Worm (Caenorhabditis elegans) whole organism, late embryonic: ENCODE results near the gene C33G3.4.
A peak's percentile ranks its signal among the peaks of the same experiment; 100 is the strongest.

Experiments
- C38D4.7 ChIP-seq: fragments of 200-800 bp; sonication (Bioruptor generic); optimal IDR thresholded peaks from 2 replicates; lab custom pipeline; 2018; ENCODE audit warnings: mild to moderate bottlenecking, missing genetic modification characterization, moderate library complexity, missing compliant biosample characterization
- K09A11.1 ChIP-seq: sonication (generic microtip); optimal IDR thresholded peaks from 2 replicates; lab custom pipeline; 2017; ENCODE audit warnings: antibody characterized with exemption, mild to moderate bottlenecking, missing genetic modification characterization, missing compliant biosample characterization; ENCODE audit not compliant: insufficient read depth
- Y22D7AL.16 ChIP-seq: sonication (generic microtip); optimal IDR thresholded peaks from 2 replicates; lab custom pipeline; 2016; ENCODE audit warnings: missing genetic modification characterization, missing compliant biosample characterization
- ahr-1 ChIP-seq: sonication (generic microtip); optimal IDR thresholded peaks from 2 replicates; lab custom pipeline; 2016; ENCODE audit warnings: missing genetic modification characterization, missing compliant biosample characterization
- ceh-14 ChIP-seq: sonication (generic microtip); optimal IDR thresholded peaks from 2 replicates; lab custom pipeline; 2016; ENCODE audit warnings: missing genotype, missing genetic modification characterization, missing compliant biosample characterization
- ceh-18 ChIP-seq: sonication (generic microtip); optimal IDR thresholded peaks from 2 replicates; lab custom pipeline; 2016; ENCODE audit warnings: missing genetic modification characterization, missing compliant biosample characterization
- ceh-22 ChIP-seq: sonication (generic microtip); optimal IDR thresholded peaks from 2 replicates; lab custom pipeline; 2017; ENCODE audit warnings: missing biosample characterization, missing genetic modification characterization
- ceh-34 ChIP-seq: sonication (generic microtip); optimal IDR thresholded peaks from 2 replicates; lab custom pipeline; 2016; ENCODE audit warnings: mild to moderate bottlenecking, missing genetic modification characterization, missing compliant biosample characterization
- ceh-48 ChIP-seq: sonication (generic microtip); optimal IDR thresholded peaks from 2 replicates; lab custom pipeline; 2016; ENCODE audit warnings: missing genetic modification characterization, inconsistent platforms, missing compliant biosample characterization
- ceh-9 ChIP-seq: sonication (generic microtip); optimal IDR thresholded peaks from 2 replicates; lab custom pipeline; 2016; ENCODE audit warnings: mild to moderate bottlenecking, missing genetic modification characterization, inconsistent platforms, missing compliant biosample characterization
- dve-1 ChIP-seq: sonication (generic microtip); optimal IDR thresholded peaks from 2 replicates; lab custom pipeline; 2017; ENCODE audit warnings: antibody characterized with exemption, mild to moderate bottlenecking, missing genetic modification characterization, missing compliant biosample characterization
- gmeb-2 ChIP-seq: sonication (generic microtip); optimal IDR thresholded peaks from 2 replicates; lab custom pipeline; 2016; ENCODE audit warnings: missing genetic modification characterization, inconsistent platforms, missing compliant biosample characterization
- hlh-13 ChIP-seq: fragments of 200-800 bp; sonication (Bioruptor generic); optimal IDR thresholded peaks from 2 replicates; lab custom pipeline; 2018; ENCODE audit warnings: mild to moderate bottlenecking, missing genetic modification characterization, missing compliant biosample characterization
- hlh-6 ChIP-seq: sonication (generic microtip); optimal IDR thresholded peaks from 2 replicates; lab custom pipeline; 2016; ENCODE audit warnings: missing genotype, missing genetic modification characterization, missing compliant biosample characterization
- mec-3 ChIP-seq: sonication (generic microtip); optimal IDR thresholded peaks from 2 replicates; lab custom pipeline; 2016; ENCODE audit warnings: borderline replicate concordance, missing genetic modification characterization, missing compliant biosample characterization
- nfya-1 ChIP-seq: sonication (generic microtip); optimal IDR thresholded peaks from 2 replicates; lab custom pipeline; 2017; ENCODE audit warnings: missing genetic modification characterization, mild to moderate bottlenecking, missing compliant biosample characterization, antibody characterized with exemption, moderate library complexity
- nhr-232 ChIP-seq: sonication (generic microtip); optimal IDR thresholded peaks from 2 replicates; lab custom pipeline; 2016; ENCODE audit warnings: missing genetic modification characterization, missing compliant biosample characterization
- npax-4 ChIP-seq: sonication (generic microtip); optimal IDR thresholded peaks from 2 replicates; lab custom pipeline; 2016; ENCODE audit warnings: missing genetic modification characterization, missing compliant biosample characterization
- pag-3 ChIP-seq: sonication (generic microtip); optimal IDR thresholded peaks from 2 replicates; lab custom pipeline; 2016; ENCODE audit warnings: missing compliant biosample characterization, missing genetic modification characterization, borderline replicate concordance
- pqm-1 ChIP-seq: sonication (generic microtip); optimal IDR thresholded peaks from 2 replicates; lab custom pipeline; 2016; ENCODE audit warnings: missing genetic modification characterization, missing compliant biosample characterization
- ref-2 ChIP-seq: sonication (generic microtip); optimal IDR thresholded peaks from 2 replicates; lab custom pipeline; 2016; ENCODE audit warnings: missing genetic modification characterization, missing compliant biosample characterization
- sox-4 ChIP-seq: sonication (generic microtip); optimal IDR thresholded peaks from 2 replicates; lab custom pipeline; 2017; ENCODE audit warnings: mild to moderate bottlenecking, missing genetic modification characterization, inconsistent platforms, missing compliant biosample characterization
- syd-9 ChIP-seq: sonication (generic microtip); optimal IDR thresholded peaks from 2 replicates; lab custom pipeline; 2016; ENCODE audit warnings: mild to moderate bottlenecking, missing genetic modification characterization, moderate library complexity, missing compliant biosample characterization
- tbx-2 ChIP-seq: sonication (generic microtip); optimal IDR thresholded peaks from 2 replicates; lab custom pipeline; 2016; ENCODE audit warnings: missing genetic modification characterization, missing compliant biosample characterization
- tbx-7 ChIP-seq: sonication (generic microtip); optimal IDR thresholded peaks from 2 replicates; lab custom pipeline; 2016; ENCODE audit warnings: missing genotype, missing genetic modification characterization, missing compliant biosample characterization
- unc-42 ChIP-seq: sonication (generic microtip); optimal IDR thresholded peaks from 2 replicates; lab custom pipeline; 2016; ENCODE audit warnings: missing genotype, missing genetic modification characterization, missing compliant biosample characterization
- unc-55 ChIP-seq: sonication (generic microtip); optimal IDR thresholded peaks from 2 replicates; lab custom pipeline; 2017; ENCODE audit warnings: missing biosample characterization, missing genetic modification reagents, missing genetic modification characterization
- unc-86 ChIP-seq: sonication (generic microtip); optimal IDR thresholded peaks from 2 replicates; lab custom pipeline; 2016; ENCODE audit warnings: missing genetic modification characterization, missing compliant biosample characterization
- zip-5 ChIP-seq: sonication (generic microtip); optimal IDR thresholded peaks from 2 replicates; lab custom pipeline; 2016; ENCODE audit warnings: missing genetic modification characterization, missing compliant biosample characterization
- ztf-16 ChIP-seq: sonication (generic microtip); optimal IDR thresholded peaks from 2 replicates; lab custom pipeline; 2017; ENCODE audit warnings: missing genetic modification characterization, missing compliant biosample characterization

Gene C33G3.4

ce11 chrX:14030524-14030923 lies 40.4 kb upstream of the C33G3.4 start:
- TF ChIP-seq mec-3 (tag; lab: Kevin White, UChicago) (no peak), ceh-34 (tag; lab: Kevin White, UChicago) (no peak), ztf-16 (tag; lab: Kevin White, UChicago) (no peak), pag-3 (tag; lab: Kevin White, UChicago) (no peak), npax-4 (tag; lab: Kevin White, UChicago) (no peak), zip-5 (tag; lab: Kevin White, UChicago) (no peak), gmeb-2 (no peak)

- TF ChIP-seq dve-1 (no peak), Y22D7AL.16 (tag; lab: Kevin White, UChicago) (no peak), K09A11.1 (tag; lab: Kevin White, UChicago) (no peak), tbx-7 (tag; lab: Kevin White, UChicago) (no peak), ceh-48 (tag; lab: Kevin White, UChicago) (no peak), ahr-1 (tag; lab: Kevin White, UChicago) (no peak), ceh-22 (no peak)
These were observed 37.5 kb upstream of the C33G3.4 start, which contains the start of gene arrd-25 for ce11 chrX:14033494-14033893. Gene arrd-25 (plus strand): TSS chrX:14033794.

- TF ChIP-seq pqm-1 (tag; lab: Kevin White, UChicago) (no peak), zip-5 (tag; lab: Kevin White, UChicago) (no peak), nfya-1 (tag; lab: Kevin White, UChicago) (peak; percentile 1), unc-55 (GFP tag; lab: Kevin White, UChicago) (peak; percentile 31), ceh-18 (tag; lab: Kevin White, UChicago) (no peak), unc-86 (tag; lab: Kevin White, UChicago) (no peak)
- TF ChIP-seq, all 69 proteins: peak for 2
These were observed 31.7 kb upstream of the C33G3.4 start for ce11 chrX:14039293-14039692.

- TF ChIP-seq ref-2 (tag; lab: Kevin White, UChicago) (no peak), nhr-232 (tag; lab: Kevin White, UChicago) (no peak), C38D4.7 (GFP tag; lab: Kevin White, UChicago) (no peak), ceh-18 (tag; lab: Kevin White, UChicago) (peak; percentile 16), tbx-2 (tag; lab: Kevin White, UChicago) (no peak), unc-55 (GFP tag; lab: Kevin White, UChicago) (peak; percentile 91), unc-42 (tag; lab: Kevin White, UChicago) (peak; percentile 13)
- TF ChIP-seq, all 69 proteins: peak for 3
These were observed 26.6 kb upstream of the C33G3.4 start for ce11 chrX:14044362-14044761.

- TF ChIP-seq syd-9 (tag; lab: Kevin White, UChicago) (no peak), unc-42 (tag; lab: Kevin White, UChicago) (peak; percentile 89)
- TF ChIP-seq, all 69 proteins: peak for 1
These were observed 23.4 kb upstream of the C33G3.4 start for ce11 chrX:14047609-14048008.

ce11 chrX:14049235-14049634 lies 21.7 kb upstream of the C33G3.4 start, which contains the start of gene dyc-1:
Gene dyc-1 (plus strand): TSS chrX:14049535.
- TF ChIP-seq ceh-34 (tag; lab: Kevin White, UChicago) (no peak), sox-4 (no peak), ceh-14 (no peak), ceh-18 (tag; lab: Kevin White, UChicago) (no peak), ceh-9 (tag; lab: Kevin White, UChicago) (no peak), Y22D7AL.16 (tag; lab: Kevin White, UChicago) (no peak), hlh-13 (GFP tag; lab: Kevin White, UChicago) (no peak), hlh-6 (tag; lab: Kevin White, UChicago) (no peak), K09A11.1 (tag; lab: Kevin White, UChicago) (no peak)
- TF ChIP-seq, all 69 proteins: peak for 0
